Fruit fly (Drosophila melanogaster) whole organism, embryonic: ENCODE measurements around the gene asp.

Experiments used
- Ada2b ChIP-seq: fragments of 200-800 bp; sonication (Bioruptor generic); IDR thresholded peaks from 2 replicates; pipeline ENCODE4 v1.3.6; 2022; ENCODE audit warnings: missing biosample characterization, missing genetic modification characterization
- Asciz ChIP-seq: fragments of 200-800 bp; sonication (Bioruptor generic); optimal IDR thresholded peaks from 2 replicates; lab custom pipeline; 2017; ENCODE audit warnings: missing biosample characterization, mild to moderate bottlenecking, missing genetic modification characterization, missing genetic modification reagents
- CG10959 ChIP-seq: fragments of 200-800 bp; sonication (Bioruptor generic); IDR thresholded peaks from 2 replicates; pipeline ENCODE4 v1.3.6; 2022; ENCODE audit warnings: missing biosample characterization, missing genetic modification characterization
- CG11093 ChIP-seq: fragments of 200-800 bp; sonication (Bioruptor generic); IDR thresholded peaks from 3 replicates; pipeline ENCODE4 v1.3.6; 2022; ENCODE audit warnings: missing biosample characterization, missing genetic modification characterization
- CG1529 ChIP-seq: fragments of 200-800 bp; sonication (Bioruptor generic); optimal IDR thresholded peaks from 3 replicates; lab custom pipeline; 2018; ENCODE audit warnings: missing biosample characterization, missing genetic modification characterization
- CG1603 ChIP-seq: fragments of 200-800 bp; sonication (Bioruptor generic); optimal IDR thresholded peaks from 2 replicates; lab custom pipeline; 2019; ENCODE audit warnings: missing biosample characterization, mild to moderate bottlenecking, missing genetic modification characterization, moderate library complexity
- CG17328 ChIP-seq: fragments of 200-800 bp; sonication (Bioruptor generic); IDR thresholded peaks from 2 replicates; pipeline ENCODE4 v1.3.6; 2022; ENCODE audit warnings: missing biosample characterization, missing genetic modification characterization
- CG18262 ChIP-seq: fragments of 200-800 bp; optimal IDR thresholded peaks from 3 replicates; lab custom pipeline; 2019; ENCODE audit warnings: missing biosample characterization, mild to moderate bottlenecking, missing genetic modification characterization, moderate library complexity
- CG30020 ChIP-seq: fragments of 200-800 bp; optimal IDR thresholded peaks from 2 replicates; lab custom pipeline; 2019; ENCODE audit warnings: missing biosample characterization, mild to moderate bottlenecking, missing genetic modification characterization, moderate library complexity
- CG31224 ChIP-seq: fragments of 200-800 bp; sonication (Bioruptor generic); IDR thresholded peaks from 2 replicates; pipeline ENCODE4 v1.3.6; 2022; ENCODE audit warnings: missing biosample characterization, missing genetic modification characterization
- CG34224 ChIP-seq: fragments of 200-800 bp; sonication (Bioruptor generic); IDR thresholded peaks from 3 replicates; pipeline ENCODE4 v1.3.6; 2022; ENCODE audit warnings: missing biosample characterization, missing genetic modification characterization; ENCODE audit not compliant: partially characterized antibody
- CG3726 ChIP-seq: fragments of 200-800 bp; sonication (Bioruptor generic); IDR thresholded peaks from 3 replicates; pipeline ENCODE4, ENCODE4 v1.3.6; 2022; ENCODE audit warnings: missing biosample characterization, missing genetic modification characterization
- CG6175 ChIP-seq: fragments of 200-800 bp; sonication (Bioruptor generic); IDR thresholded peaks from 3 replicates; pipeline ENCODE4 v1.3.6; 2022; ENCODE audit warnings: missing biosample characterization, missing genetic modification characterization
- CG8765 ChIP-seq: fragments of 200-800 bp; sonication (Bioruptor generic); IDR thresholded peaks from 2 replicates; pipeline ENCODE4 v1.3.6; 2022; ENCODE audit warnings: missing biosample characterization, missing genetic modification characterization
- CG9727 ChIP-seq: fragments of 200-800 bp; sonication (Bioruptor generic); optimal IDR thresholded peaks from 3 replicates; lab custom pipeline; 2017; ENCODE audit warnings: missing biosample characterization, mild to moderate bottlenecking, missing genetic modification characterization
- CG9797 ChIP-seq: fragments of 200-800 bp; sonication (Bioruptor generic); optimal IDR thresholded peaks from 3 replicates; lab custom pipeline; 2018; ENCODE audit warnings: missing biosample characterization, mild to moderate bottlenecking, missing genetic modification characterization
- CTCF ChIP-seq: fragments of 200-800 bp; sonication (Bioruptor generic); optimal IDR thresholded peaks from 2 replicates; lab custom pipeline; 2017; ENCODE audit warnings: missing biosample characterization, mild to moderate bottlenecking, missing genetic modification characterization, moderate library complexity
- Dp ChIP-seq: fragments of 200-800 bp; sonication (Bioruptor generic); optimal IDR thresholded peaks from 2 replicates; lab custom pipeline; 2018; ENCODE audit warnings: missing biosample characterization, mild to moderate bottlenecking, missing genetic modification characterization, moderate library complexity
- Eip74EF ChIP-seq, 2 experiments: fragments of 200-800 bp in 1 of 2; fragments of >200 bp in 1 of 2; sonication (Bioruptor generic) in 1 of 2; optimal IDR thresholded peaks; 2 replicates each; lab custom pipeline; 2017 to 2019; ENCODE audit warnings: missing biosample characterization in 2 of 2, missing genetic modification characterization in 2 of 2, mild to moderate bottlenecking in 1 of 2, moderate library complexity in 1 of 2
- Elba2 ChIP-seq: fragments of 200-800 bp; sonication (Bioruptor generic); optimal IDR thresholded peaks from 3 replicates; lab custom pipeline; 2016; ENCODE audit warnings: missing biosample characterization, missing genetic modification characterization
- HHEX ChIP-seq: fragments of 200-800 bp; sonication (Bioruptor generic); optimal IDR thresholded peaks from 3 replicates; lab custom pipeline; 2017; ENCODE audit warnings: missing biosample characterization, mild to moderate bottlenecking, missing genetic modification characterization, missing genetic modification reagents
- MESR4 ChIP-seq: fragments of 200-800 bp; sonication (Bioruptor generic); optimal IDR thresholded peaks from 2 replicates; lab custom pipeline; 2018; ENCODE audit warnings: missing biosample characterization, mild to moderate bottlenecking, missing genetic modification characterization, moderate library complexity
- Meics ChIP-seq: fragments of 200-800 bp; sonication (Bioruptor generic); optimal IDR thresholded peaks from 2 replicates; lab custom pipeline; 2017; ENCODE audit warnings: missing biosample characterization, mild to moderate bottlenecking, missing genetic modification characterization
- Oli ChIP-seq: fragments of 200-800 bp; sonication (Bioruptor generic); optimal IDR thresholded peaks from 2 replicates; lab custom pipeline; 2018; ENCODE audit warnings: missing biosample characterization, mild to moderate bottlenecking, missing genetic modification characterization, moderate library complexity
- PHDP ChIP-seq: fragments of 200-800 bp; sonication (Bioruptor generic); optimal IDR thresholded peaks from 3 replicates; lab custom pipeline; 2018; ENCODE audit warnings: missing biosample characterization, mild to moderate bottlenecking, missing genetic modification characterization, moderate library complexity
- Rx ChIP-seq: fragments of 200-800 bp; sonication (Bioruptor generic); IDR thresholded peaks from 2 replicates; pipeline ENCODE4 v1.3.6; 2022; ENCODE audit warnings: missing biosample characterization, missing genetic modification characterization
- Sin3A ChIP-seq: fragments of >200 bp; optimal IDR thresholded peaks from 2 replicates; lab custom pipeline; 2018
- Spps ChIP-seq: fragments of 200-800 bp; sonication (Bioruptor generic); optimal IDR thresholded peaks from 2 replicates; lab custom pipeline; 2018; ENCODE audit warnings: missing biosample characterization, mild to moderate bottlenecking, missing genetic modification characterization
- Sry-δ ChIP-seq: fragments of 200-800 bp; sonication (Bioruptor generic); optimal IDR thresholded peaks from 2 replicates; lab custom pipeline; 2016; ENCODE audit warnings: missing biosample characterization, missing genetic modification characterization
- Ssrp ChIP-seq: fragments of 200-800 bp; sonication (Bioruptor generic); optimal IDR thresholded peaks from 2 replicates; lab custom pipeline; 2018; ENCODE audit warnings: missing biosample characterization, mild to moderate bottlenecking, missing genetic modification characterization, moderate library complexity
- Tbp ChIP-seq: fragments of >200 bp; optimal IDR thresholded peaks from 2 replicates; lab custom pipeline; 2018; ENCODE audit warnings: missing biosample characterization, missing genetic modification characterization
- aop ChIP-seq: fragments of 200-800 bp; sonication (Bioruptor generic); IDR thresholded peaks from 2 replicates; pipeline ENCODE4 v1.3.6; 2022; ENCODE audit warnings: missing biosample characterization, missing genetic modification characterization
- ato ChIP-seq: fragments of 200-800 bp; sonication (Bioruptor generic); IDR thresholded peaks from 2 replicates; pipeline ENCODE4 v1.3.6; 2022; ENCODE audit warnings: missing biosample characterization, missing genetic modification characterization; ENCODE audit not compliant: partially characterized antibody
- bab2 ChIP-seq: fragments of 200-800 bp; sonication (Bioruptor generic); optimal IDR thresholded peaks from 2 replicates; lab custom pipeline; 2016; ENCODE audit warnings: missing biosample characterization, missing genetic modification characterization
- chm ChIP-seq: fragments of 200-800 bp; sonication (Bioruptor generic); IDR thresholded peaks from 2 replicates; pipeline ENCODE4 v1.3.6; 2022; ENCODE audit warnings: missing biosample characterization, missing genetic modification characterization
- dimm ChIP-seq: fragments of 200-800 bp; sonication (Bioruptor generic); IDR thresholded peaks from 2 replicates; pipeline ENCODE4 v1.3.6; 2022; ENCODE audit warnings: missing biosample characterization, missing genetic modification characterization
- ftz-f1 ChIP-seq: fragments of 200-800 bp; sonication (Bioruptor generic); optimal IDR thresholded peaks from 2 replicates; lab custom pipeline; 2016; ENCODE audit warnings: missing biosample characterization, missing genetic modification characterization
- hth ChIP-seq: fragments of >200 bp; optimal IDR thresholded peaks from 2 replicates; lab custom pipeline; 2017; ENCODE audit warnings: inconsistent platforms
- ind ChIP-seq: fragments of 200-800 bp; sonication (Bioruptor generic); optimal IDR thresholded peaks from 3 replicates; lab custom pipeline; 2016; ENCODE audit warnings: missing biosample characterization, missing genetic modification characterization
- lbe ChIP-seq: fragments of 200-800 bp; sonication (Bioruptor generic); optimal IDR thresholded peaks from 2 replicates; lab custom pipeline; 2016; ENCODE audit warnings: missing biosample characterization, mild to moderate bottlenecking, missing genetic modification characterization
- lmd ChIP-seq: fragments of 200-800 bp; sonication (Bioruptor generic); IDR thresholded peaks from 2 replicates; pipeline ENCODE4 v1.3.6; 2022; ENCODE audit warnings: missing biosample characterization, missing genetic modification characterization
- nerfin-2 ChIP-seq: fragments of 200-800 bp; sonication (Bioruptor generic); IDR thresholded peaks from 2 replicates; pipeline ENCODE4 v1.3.6; 2022; ENCODE audit warnings: missing biosample characterization, missing genetic modification characterization; ENCODE audit not compliant: partially characterized antibody
- onecut ChIP-seq: fragments of 200-800 bp; sonication (Bioruptor generic); IDR thresholded peaks from 2 replicates; pipeline ENCODE4 v1.3.6; 2022; ENCODE audit warnings: missing biosample characterization, missing genetic modification characterization
- otp ChIP-seq: fragments of 200-800 bp; sonication (Bioruptor generic); IDR thresholded peaks from 3 replicates; pipeline ENCODE4, ENCODE4 v1.3.6; 2022; ENCODE audit warnings: missing biosample characterization, missing genetic modification characterization
- pita ChIP-seq: fragments of 200-800 bp; sonication (Bioruptor generic); optimal IDR thresholded peaks from 2 replicates; lab custom pipeline; 2017; ENCODE audit warnings: missing biosample characterization, mild to moderate bottlenecking, missing genetic modification characterization
- pum ChIP-seq: fragments of 200-800 bp; sonication (Bioruptor generic); optimal IDR thresholded peaks from 2 replicates; lab custom pipeline; 2016; ENCODE audit warnings: missing biosample characterization, missing genetic modification characterization
- sd ChIP-seq: fragments of 200-800 bp; sonication (Bioruptor generic); optimal IDR thresholded peaks from 3 replicates; lab custom pipeline; 2018; ENCODE audit warnings: missing biosample characterization, mild to moderate bottlenecking, missing genetic modification characterization, moderate library complexity
- sim ChIP-seq: fragments of 200-800 bp; sonication (Bioruptor generic); IDR thresholded peaks from 2 replicates; pipeline ENCODE4 v1.3.6; 2022; ENCODE audit warnings: missing biosample characterization, missing genetic modification characterization
- stc ChIP-seq: fragments of 200-800 bp; sonication (Bioruptor generic); IDR thresholded peaks from 2 replicates; pipeline ENCODE4 v1.3.6; 2022; ENCODE audit warnings: missing biosample characterization, missing genetic modification characterization
- tna ChIP-seq: fragments of 200-800 bp; sonication (Bioruptor generic); IDR thresholded peaks from 2 replicates; pipeline ENCODE4 v1.3.6; 2022; ENCODE audit warnings: missing biosample characterization, missing genetic modification characterization; ENCODE audit not compliant: partially characterized antibody
- tx ChIP-seq: fragments of 200-800 bp; sonication (Bioruptor generic); optimal IDR thresholded peaks from 2 replicates; lab custom pipeline; 2016; ENCODE audit warnings: missing biosample characterization, missing genetic modification characterization
- usp ChIP-seq: fragments of >200 bp; optimal IDR thresholded peaks from 2 replicates; lab custom pipeline; 2017; ENCODE audit warnings: missing biosample characterization, missing genetic modification characterization
- vvl ChIP-seq: fragments of 200-800 bp; sonication (Bioruptor generic); IDR thresholded peaks from 2 replicates; pipeline ENCODE4 v1.3.6; 2022; ENCODE audit warnings: missing biosample characterization, missing genetic modification characterization
- zfh2 ChIP-seq: fragments of 200-800 bp; sonication (Bioruptor generic); optimal IDR thresholded peaks from 2 replicates; lab custom pipeline; 2016; ENCODE audit warnings: missing biosample characterization, missing genetic modification characterization

Gene asp

DNA sequence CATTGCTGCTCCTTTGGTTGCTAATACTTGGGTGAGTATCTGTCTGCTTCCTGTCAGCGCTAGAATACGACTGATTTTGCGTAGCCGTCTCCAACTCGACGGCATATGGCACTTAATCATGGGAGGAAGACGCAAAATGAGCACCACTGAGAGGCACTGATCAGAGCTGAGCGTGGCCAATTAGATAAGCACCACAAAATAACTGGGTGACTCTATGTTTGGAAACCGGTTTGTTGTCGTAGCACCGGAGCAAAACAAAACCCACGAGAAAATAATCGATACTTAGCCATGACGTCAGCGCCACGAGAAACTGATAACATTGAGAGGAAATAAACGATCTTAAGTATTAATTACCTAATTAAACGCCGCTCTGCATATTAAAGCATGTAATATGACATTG, 45.9 kb downstream of the asp start, which contains the start of gene Ude (continued):
- TF ChIP-seq Eip74EF (GFP tag; optimal IDR thresholded peaks at IDR 0.05; lab: Kevin White, UChicago) = no peak
- no peak for TF ChIP-seq otp (GFP tag; lab: Robert Waterston, UW)
- TF ChIP-seq dimm (GFP tag; lab: Robert Waterston, UW) = no peak
- TF ChIP-seq CG11093 = no peak
- TF ChIP-seq CG9797 = no peak
- no peak for TF ChIP-seq Tbp (GFP tag; lab: Kevin White, UChicago)
- TF ChIP-seq sim = no peak
- TF ChIP-seq Rx (GFP tag; lab: Robert Waterston, UW) = no peak
- TF ChIP-seq Asciz (GFP tag; lab: Kevin White, UChicago) = no peak
- TF ChIP-seq tna (GFP tag; lab: Robert Waterston, UW) = no peak
- no peak for TF ChIP-seq pita (GFP tag; lab: Kevin White, UChicago)
- TF ChIP-seq nerfin-2 (GFP tag; lab: Robert Waterston, UW) = no peak
- no peak for TF ChIP-seq sd (tag; lab: Kevin White, UChicago)
- TF ChIP-seq chm (GFP tag; lab: Robert Waterston, UW) = peak; percentile 49; the same call in 1 of the 2 replicates
- no peak for TF ChIP-seq bab2 (GFP tag; lab: Kevin White, UChicago)
- TF ChIP-seq pum (GFP tag; lab: Kevin White, UChicago) = no peak
- TF ChIP-seq CG34224 = peak; percentile 42; the same call in 2 of the 3 replicates
- no peak for TF ChIP-seq stc (GFP tag; lab: Robert Waterston, UW)
- TF ChIP-seq CG18262 (tag; lab: Kevin White, UChicago) = no peak
- TF ChIP-seq Dp = no peak
- no peak for TF ChIP-seq usp
- no peak for TF ChIP-seq Meics (GFP tag; lab: Kevin White, UChicago)
- TF ChIP-seq HHEX (GFP tag; lab: Kevin White, UChicago) = no peak
- no peak for TF ChIP-seq CG31224
- no peak for TF ChIP-seq tx (GFP tag; lab: Kevin White, UChicago)
- TF ChIP-seq PHDP (tag; lab: Kevin White, UChicago) = peak; percentile 41
- TF ChIP-seq CG30020 (tag; lab: Kevin White, UChicago) = no peak
- peak; percentile 1 for TF ChIP-seq MESR4
- peak; percentile 99 for TF ChIP-seq onecut (GFP tag; lab: Robert Waterston, UW)
- no peak for TF ChIP-seq hth
- no peak for TF ChIP-seq lmd (GFP tag; lab: Robert Waterston, UW)
- TF ChIP-seq CG1529 (GFP tag; lab: Kevin White, UChicago) = no peak
- TF ChIP-seq ato (GFP tag; lab: Robert Waterston, UW) = no peak
- no peak for TF ChIP-seq ind (GFP tag; lab: Kevin White, UChicago)
- peak; percentile 19; the same call in 1 of the 2 replicates for TF ChIP-seq vvl (GFP tag; lab: Robert Waterston, UW)
- no peak for TF ChIP-seq Oli
- TF ChIP-seq CG3726 = no peak
- TF ChIP-seq CG10959 (GFP tag; lab: Robert Waterston, UW) = no peak
- TF ChIP-seq CTCF = no peak
- TF ChIP-seq CG9727 (GFP tag; lab: Kevin White, UChicago) = no peak
- no peak for TF ChIP-seq Elba2
- no peak for TF ChIP-seq CG17328 (GFP tag; lab: Robert Waterston, UW)
- no peak for TF ChIP-seq Spps (tag; lab: Kevin White, UChicago)
- no peak for TF ChIP-seq Ada2b (GFP tag; lab: Robert Waterston, UW)
- no peak for TF ChIP-seq aop (GFP tag; lab: Robert Waterston, UW)
- no peak for TF ChIP-seq CG6175 (GFP tag; lab: Robert Waterston, UW)
- no peak for TF ChIP-seq CG1603
- TF ChIP-seq ftz-f1 (GFP tag; lab: Kevin White, UChicago) = no peak
- no peak for TF ChIP-seq zfh2 (GFP tag; lab: Kevin White, UChicago)
- TF ChIP-seq Sry-δ (GFP tag; lab: Kevin White, UChicago) = no peak
- TF ChIP-seq Ssrp (tag; lab: Kevin White, UChicago) = no peak
- TF ChIP-seq Sin3A (lab: Kevin White, UChicago) = no peak
- no peak for TF ChIP-seq CG8765 (GFP tag; lab: Robert Waterston, UW)
- no peak for TF ChIP-seq lbe (GFP tag; lab: Kevin White, UChicago)
